Worm (Caenorhabditis elegans) whole organism, mixed stage, embryonic: ENCODE data around the gene idpb-5.

Source experiments
- M03D4.4 ChIP-seq: sonication (generic microtip); optimal IDR thresholded peaks from 2 replicates; lab custom pipeline; 2017; ENCODE audit warnings: mild to moderate bottlenecking, missing genetic modification characterization, missing compliant biosample characterization
- bed-3 ChIP-seq: fragments of 200-800 bp; sonication (Bioruptor generic); optimal IDR thresholded peaks from 3 replicates; lab custom pipeline; 2018; ENCODE audit warnings: mild to moderate bottlenecking, missing genetic modification characterization, moderate library complexity, missing compliant biosample characterization
- blmp-1 ChIP-seq: fragments of 150-350 bp; optimal IDR thresholded peaks from 2 replicates; lab custom pipeline; 2014; ENCODE audit warnings: missing biosample characterization, missing genetic modification characterization
- ceh-39 ChIP-seq: fragments of 150-350 bp; optimal IDR thresholded peaks from 2 replicates; lab custom pipeline; 2014; ENCODE audit warnings: missing biosample characterization, missing genetic modification characterization
- ceh-43 ChIP-seq: fragments of 200-800 bp; sonication (Bioruptor generic); optimal IDR thresholded peaks from 2 replicates; lab custom pipeline; 2018; ENCODE audit warnings: mild to moderate bottlenecking, missing genetic modification characterization, moderate library complexity, missing compliant biosample characterization
- ceh-83 ChIP-seq: fragments of 200-800 bp; sonication (Bioruptor generic); optimal IDR thresholded peaks from 2 replicates; lab custom pipeline; 2018; ENCODE audit warnings: mild to moderate bottlenecking, missing genetic modification characterization, missing compliant biosample characterization
- ces-1 ChIP-seq: fragments of 150-350 bp; optimal IDR thresholded peaks from 2 replicates; lab custom pipeline; 2014; ENCODE audit warnings: missing biosample characterization, missing genetic modification reagents, missing genetic modification characterization
- cnd-1 ChIP-seq: fragments of 200-800 bp; sonication (Bioruptor generic); optimal IDR thresholded peaks from 2 replicates; lab custom pipeline; 2018; ENCODE audit warnings: mild to moderate bottlenecking, missing genetic modification characterization, missing compliant biosample characterization
- elt-1 ChIP-seq: sonication (generic microtip); optimal IDR thresholded peaks from 2 replicates; lab custom pipeline; 2017; ENCODE audit warnings: missing genetic modification characterization, mild to moderate bottlenecking, missing compliant biosample characterization, antibody characterized with exemption, moderate library complexity, borderline replicate concordance; ENCODE audit not compliant: insufficient read depth
- elt-3 ChIP-seq: fragments of 150-350 bp; optimal IDR thresholded peaks from 2 replicates; lab custom pipeline; 2014; ENCODE audit warnings: missing biosample characterization, missing genetic modification characterization
- flh-1 ChIP-seq: fragments of 200-800 bp; sonication (Bioruptor generic); optimal IDR thresholded peaks from 2 replicates; lab custom pipeline; 2018; ENCODE audit warnings: mild to moderate bottlenecking, missing genetic modification characterization, moderate library complexity, missing compliant biosample characterization
- ham-2 ChIP-seq: fragments of 200-800 bp; sonication (Bioruptor generic); optimal IDR thresholded peaks from 2 replicates; lab custom pipeline; 2018; ENCODE audit warnings: mild to moderate bottlenecking, missing genetic modification characterization, missing compliant biosample characterization
- hlh-1 ChIP-seq: fragments of 150-350 bp; optimal IDR thresholded peaks from 2 replicates; lab custom pipeline; 2014; ENCODE audit warnings: missing biosample characterization, missing genetic modification reagents, missing genetic modification characterization
- lin-13 ChIP-seq: fragments of 150-350 bp; optimal IDR thresholded peaks from 2 replicates; lab custom pipeline; 2014; ENCODE audit warnings: missing biosample characterization, missing genetic modification characterization
- mab-5 ChIP-seq: fragments of 150-350 bp; optimal IDR thresholded peaks from 2 replicates; lab custom pipeline; 2014; ENCODE audit warnings: missing biosample characterization, missing genetic modification characterization
- mep-1 ChIP-seq: fragments of 150-350 bp; optimal IDR thresholded peaks from 2 replicates; lab custom pipeline; 2017; ENCODE audit warnings: missing biosample characterization, missing genetic modification reagents, missing genetic modification characterization, inconsistent platforms
- mls-2 ChIP-seq: sonication (generic microtip); optimal IDR thresholded peaks from 2 replicates; lab custom pipeline; 2016; ENCODE audit warnings: mild to moderate bottlenecking, missing genetic modification characterization, moderate library complexity, missing compliant biosample characterization
- nhr-12 ChIP-seq: fragments of 150-350 bp; optimal IDR thresholded peaks from 2 replicates; lab custom pipeline; 2014; ENCODE audit warnings: missing biosample characterization, missing genetic modification characterization
- nhr-237 ChIP-seq: fragments of 150-350 bp; optimal IDR thresholded peaks from 2 replicates; lab custom pipeline; 2014; ENCODE audit warnings: missing biosample characterization, missing genetic modification characterization
- nhr-28 ChIP-seq: fragments of 150-350 bp; optimal IDR thresholded peaks from 2 replicates; lab custom pipeline; 2014; ENCODE audit warnings: missing biosample characterization, missing genetic modification characterization
- nhr-76 ChIP-seq: sonication (generic microtip); optimal IDR thresholded peaks from 2 replicates; lab custom pipeline; 2017; ENCODE audit warnings: missing biosample characterization, missing genetic modification characterization
- pha-4 ChIP-seq: fragments of 150-350 bp; optimal IDR thresholded peaks from 2 replicates; lab custom pipeline; 2018; ENCODE audit warnings: missing biosample characterization, missing genetic modification reagents, missing genetic modification characterization
- sem-2 ChIP-seq: fragments of 200-800 bp; sonication (Bioruptor generic); optimal IDR thresholded peaks from 2 replicates; lab custom pipeline; 2018; ENCODE audit warnings: mild to moderate bottlenecking, missing genetic modification characterization, missing compliant biosample characterization
- snpc-4 ChIP-seq: fragments of 150-350 bp; optimal IDR thresholded peaks from 2 replicates; lab custom pipeline; 2014; ENCODE audit warnings: missing biosample characterization, missing genetic modification characterization
- tbx-8 ChIP-seq: fragments of 200-800 bp; sonication (Bioruptor generic); optimal IDR thresholded peaks from 2 replicates; lab custom pipeline; 2018; ENCODE audit warnings: mild to moderate bottlenecking, missing genetic modification characterization, moderate library complexity, missing compliant biosample characterization
- unc-120 ChIP-seq: sonication (generic microtip); optimal IDR thresholded peaks from 2 replicates; lab custom pipeline; 2017; ENCODE audit warnings: missing genetic modification characterization, missing compliant biosample characterization; ENCODE audit not compliant: poor library complexity, severe bottlenecking
- unc-62 ChIP-seq: fragments of 150-350 bp; optimal IDR thresholded peaks from 2 replicates; lab custom pipeline; 2014; ENCODE audit warnings: missing biosample characterization, missing genetic modification reagents, missing genetic modification characterization
- zip-8 ChIP-seq: fragments of 150-350 bp; optimal IDR thresholded peaks from 2 replicates; lab custom pipeline; 2014; ENCODE audit warnings: missing biosample characterization, missing genetic modification characterization

The idpb-5 gene

ce11 chrV:11825662-11826061 lies 13.7 kb upstream of the idpb-5 start, which contains the start of gene D2023.4:
Gene D2023.4 (minus strand): TSS chrV:11825762.
- TF ChIP-seq mab-5 (tag; lab: Kevin White, UChicago) (no peak), nhr-237 (tag; lab: Kevin White, UChicago) (no peak), nhr-76 (tag; lab: Kevin White, UChicago) (no peak), mls-2 (tag; lab: Kevin White, UChicago) (no peak), bed-3 (no peak), sem-2 (GFP tag; lab: Kevin White, UChicago) (no peak), nhr-12 (tag; lab: Kevin White, UChicago) (no peak), blmp-1 (tag; lab: Kevin White, UChicago) (no peak), cnd-1 (tag; lab: Kevin White, UChicago) (no peak), ceh-39 (tag; lab: Kevin White, UChicago) (no peak), M03D4.4 (tag; lab: Kevin White, UChicago) (no peak), elt-3 (tag; lab: Kevin White, UChicago) (no peak)

ce11 chrV:11826967-11827366 lies 12.4 kb upstream of the idpb-5 start, which contains the start of the genes mpst-1 and D2023.6:
Gene mpst-1 (minus strand): TSS chrV:11827067.
Gene D2023.6 (plus strand): TSS chrV:11827354.
- no peak for TF ChIP-seq nhr-76 (tag; lab: Kevin White, UChicago)
- no peak for TF ChIP-seq elt-1
- TF ChIP-seq nhr-28 (tag; lab: Kevin White, UChicago): no peak
- no peak for TF ChIP-seq cnd-1 (tag; lab: Kevin White, UChicago)
- no peak for TF ChIP-seq nhr-12 (tag; lab: Kevin White, UChicago)
- TF ChIP-seq tbx-8 (GFP tag; lab: Kevin White, UChicago): no peak
- TF ChIP-seq ceh-39 (tag; lab: Kevin White, UChicago): no peak
- no peak for TF ChIP-seq flh-1 (GFP tag; lab: Kevin White, UChicago)
- no peak for TF ChIP-seq lin-13
- TF ChIP-seq, all 35 proteins: peak for 0

DNA sequence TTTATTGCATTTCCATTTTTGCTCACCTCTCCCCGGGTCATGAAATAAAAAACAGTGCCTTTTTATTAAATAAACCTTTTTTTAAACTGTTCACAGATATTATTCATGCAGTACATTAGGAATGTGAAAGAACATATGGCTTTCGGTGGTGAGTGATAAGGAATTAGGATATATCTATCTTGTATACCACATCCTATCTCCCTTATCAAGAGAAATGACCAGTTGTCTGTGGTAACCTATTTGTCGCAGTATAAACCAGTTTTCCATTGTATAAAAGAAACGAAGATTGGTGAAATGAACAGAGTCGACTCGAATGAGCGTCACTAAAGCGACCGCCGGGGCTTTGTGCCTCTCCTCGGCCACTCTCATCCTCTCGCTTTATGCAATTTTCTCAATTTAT lies 10.0 kb upstream of the idpb-5 start, which contains the start of gene col-158:
col-158 (plus strand) TSS at position 301 of the 400 bp plus-strand sequence.
- TF ChIP-seq cnd-1 (tag; lab: Kevin White, UChicago) (no peak), mab-5 (tag; lab: Kevin White, UChicago) (no peak), mep-1 (tag; lab: Kevin White, UChicago) (no peak), nhr-237 (tag; lab: Kevin White, UChicago) (no peak), nhr-76 (tag; lab: Kevin White, UChicago) (no peak), ceh-83 (GFP tag; lab: Kevin White, UChicago) (no peak)

ce11 chrV:11833319-11833718 lies 6.0 kb upstream of the idpb-5 start, which contains the start of gene pho-8:
Gene pho-8 (plus strand): TSS chrV:11833619.
- TF ChIP-seq ham-2 (GFP tag; lab: Kevin White, UChicago) (no peak), M03D4.4 (tag; lab: Kevin White, UChicago) (no peak), mep-1 (tag; lab: Kevin White, UChicago) (no peak)

- TF ChIP-seq bed-3 (no peak), hlh-1 (tag; lab: Kevin White, UChicago) (peak; percentile 44), unc-120 (tag; lab: Kevin White, UChicago) (peak; percentile 41), ceh-43 (GFP tag; lab: Kevin White, UChicago) (no peak), mls-2 (tag; lab: Kevin White, UChicago) (no peak), pha-4 (tag; lab: Kevin White, UChicago) (no peak), nhr-237 (tag; lab: Kevin White, UChicago) (no peak), unc-62 (GFP tag; lab: Kevin White, UChicago) (no peak), ces-1 (no peak), nhr-76 (tag; lab: Kevin White, UChicago) (no peak), zip-8 (no peak), snpc-4 (tag; lab: Kevin White, UChicago) (no peak), elt-1 (no peak), M03D4.4 (tag; lab: Kevin White, UChicago) (no peak)
These were observed 3.2 kb upstream of the idpb-5 start, which contains the start of gene R13H4.2 for ce11 chrV:11836073-11836472. Gene R13H4.2 (plus strand): TSS chrV:11836391.
